Worm (Caenorhabditis elegans) whole organism, L2 larva: ENCODE data around the gene M04D8.4.

Experiments used
- lsy-2 ChIP-seq, 2 experiments: fragments of 150-350 bp in 1 of 2; sonication (generic microtip) in 1 of 2; optimal IDR thresholded peaks; 2 replicates each; lab custom pipeline; 2014 to 2017; ENCODE audit warnings: missing biosample characterization in 2 of 2, missing genetic modification characterization in 2 of 2
- nhr-12 ChIP-seq: fragments of 150-350 bp; optimal IDR thresholded peaks from 2 replicates; lab custom pipeline; 2014; ENCODE audit warnings: missing biosample characterization, missing genetic modification characterization
- skn-1 ChIP-seq: sonication (generic microtip); optimal IDR thresholded peaks from 2 replicates; lab custom pipeline; 2017; ENCODE audit warnings: missing biosample characterization, missing genetic modification characterization
- unc-55 ChIP-seq: fragments of 150-350 bp; sonication (generic microtip); optimal IDR thresholded peaks from 3 replicates; lab custom pipeline; 2014; ENCODE audit warnings: missing biosample characterization, missing genetic modification reagents, missing genetic modification characterization

DNA sequence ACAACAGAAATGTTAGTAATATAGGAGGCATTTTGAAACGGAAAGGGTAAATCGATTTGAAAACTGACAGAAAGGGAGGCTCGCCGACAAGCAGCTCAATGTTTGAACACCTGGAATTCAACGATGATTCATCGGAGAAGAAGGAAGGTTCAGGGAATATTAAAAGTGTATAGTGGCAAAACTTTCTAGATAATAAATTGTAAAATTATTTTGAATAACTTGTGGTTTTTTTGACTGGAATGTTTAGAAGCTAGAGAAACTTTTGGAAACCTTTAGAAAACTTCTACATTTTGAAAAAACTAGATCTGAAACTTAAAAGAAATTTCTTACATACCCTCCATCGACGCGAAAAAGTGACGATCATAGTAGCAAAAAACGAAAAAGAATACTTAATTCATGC lies 32.6 kb downstream of the M04D8.4 start, which contains the start of gene pqn-8:
- TF ChIP-seq lsy-2 (tag; optimal IDR thresholded peaks at IDR 0.05; lab: Kevin White, UChicago), result no peak
- no peak for TF ChIP-seq unc-55 (GFP tag; lab: Kevin White, UChicago)
- no peak for TF ChIP-seq nhr-12 (tag; lab: Kevin White, UChicago)
- no peak for TF ChIP-seq skn-1 (tag; lab: Kevin White, UChicago)
